Worm (Caenorhabditis elegans) whole organism, mixed stage, embryonic: ENCODE measurements around the gene sym-3.

Experiments
- M03D4.4 ChIP-seq: sonication (generic microtip); optimal IDR thresholded peaks from 2 replicates; lab custom pipeline; 2017; ENCODE audit warnings: mild to moderate bottlenecking, missing genetic modification characterization, missing compliant biosample characterization
- bed-3 ChIP-seq: fragments of 200-800 bp; sonication (Bioruptor generic); optimal IDR thresholded peaks from 3 replicates; lab custom pipeline; 2018; ENCODE audit warnings: mild to moderate bottlenecking, missing genetic modification characterization, moderate library complexity, missing compliant biosample characterization
- blmp-1 ChIP-seq: fragments of 150-350 bp; optimal IDR thresholded peaks from 2 replicates; lab custom pipeline; 2014; ENCODE audit warnings: missing biosample characterization, missing genetic modification characterization
- ceh-39 ChIP-seq: fragments of 150-350 bp; optimal IDR thresholded peaks from 2 replicates; lab custom pipeline; 2014; ENCODE audit warnings: missing biosample characterization, missing genetic modification characterization
- ceh-43 ChIP-seq: fragments of 200-800 bp; sonication (Bioruptor generic); optimal IDR thresholded peaks from 2 replicates; lab custom pipeline; 2018; ENCODE audit warnings: mild to moderate bottlenecking, missing genetic modification characterization, moderate library complexity, missing compliant biosample characterization
- ceh-83 ChIP-seq: fragments of 200-800 bp; sonication (Bioruptor generic); optimal IDR thresholded peaks from 2 replicates; lab custom pipeline; 2018; ENCODE audit warnings: mild to moderate bottlenecking, missing genetic modification characterization, missing compliant biosample characterization
- ces-1 ChIP-seq: fragments of 150-350 bp; optimal IDR thresholded peaks from 2 replicates; lab custom pipeline; 2014; ENCODE audit warnings: missing biosample characterization, missing genetic modification reagents, missing genetic modification characterization
- cnd-1 ChIP-seq: fragments of 200-800 bp; sonication (Bioruptor generic); optimal IDR thresholded peaks from 2 replicates; lab custom pipeline; 2018; ENCODE audit warnings: mild to moderate bottlenecking, missing genetic modification characterization, missing compliant biosample characterization
- drap-1 ChIP-seq: fragments of 200-800 bp; sonication (Bioruptor generic); optimal IDR thresholded peaks from 3 replicates; lab custom pipeline; 2018; ENCODE audit warnings: mild to moderate bottlenecking, missing genetic modification characterization, missing compliant biosample characterization
- elt-1 ChIP-seq: sonication (generic microtip); optimal IDR thresholded peaks from 2 replicates; lab custom pipeline; 2017; ENCODE audit warnings: missing genetic modification characterization, mild to moderate bottlenecking, missing compliant biosample characterization, antibody characterized with exemption, moderate library complexity, borderline replicate concordance; ENCODE audit not compliant: insufficient read depth
- elt-3 ChIP-seq: fragments of 150-350 bp; optimal IDR thresholded peaks from 2 replicates; lab custom pipeline; 2014; ENCODE audit warnings: missing biosample characterization, missing genetic modification characterization
- flh-1 ChIP-seq: fragments of 200-800 bp; sonication (Bioruptor generic); optimal IDR thresholded peaks from 2 replicates; lab custom pipeline; 2018; ENCODE audit warnings: mild to moderate bottlenecking, missing genetic modification characterization, moderate library complexity, missing compliant biosample characterization
- ham-2 ChIP-seq: fragments of 200-800 bp; sonication (Bioruptor generic); optimal IDR thresholded peaks from 2 replicates; lab custom pipeline; 2018; ENCODE audit warnings: mild to moderate bottlenecking, missing genetic modification characterization, missing compliant biosample characterization
- hlh-1 ChIP-seq: fragments of 150-350 bp; optimal IDR thresholded peaks from 2 replicates; lab custom pipeline; 2014; ENCODE audit warnings: missing biosample characterization, missing genetic modification reagents, missing genetic modification characterization
- lin-13 ChIP-seq: fragments of 150-350 bp; optimal IDR thresholded peaks from 2 replicates; lab custom pipeline; 2014; ENCODE audit warnings: missing biosample characterization, missing genetic modification characterization
- lin-32 ChIP-seq: fragments of 200-800 bp; sonication (Bioruptor generic); optimal IDR thresholded peaks from 2 replicates; lab custom pipeline; 2018; ENCODE audit warnings: mild to moderate bottlenecking, missing genetic modification characterization, missing compliant biosample characterization
- lsy-2 ChIP-seq: fragments of 150-350 bp; optimal IDR thresholded peaks from 2 replicates; lab custom pipeline; 2014; ENCODE audit warnings: missing biosample characterization, missing genetic modification characterization
- mab-5 ChIP-seq: fragments of 150-350 bp; optimal IDR thresholded peaks from 2 replicates; lab custom pipeline; 2014; ENCODE audit warnings: missing biosample characterization, missing genetic modification characterization
- mep-1 ChIP-seq: fragments of 150-350 bp; optimal IDR thresholded peaks from 2 replicates; lab custom pipeline; 2017; ENCODE audit warnings: missing biosample characterization, missing genetic modification reagents, missing genetic modification characterization, inconsistent platforms
- mls-2 ChIP-seq: sonication (generic microtip); optimal IDR thresholded peaks from 2 replicates; lab custom pipeline; 2016; ENCODE audit warnings: mild to moderate bottlenecking, missing genetic modification characterization, moderate library complexity, missing compliant biosample characterization
- nhr-12 ChIP-seq: fragments of 150-350 bp; optimal IDR thresholded peaks from 2 replicates; lab custom pipeline; 2014; ENCODE audit warnings: missing biosample characterization, missing genetic modification characterization
- nhr-2 ChIP-seq: fragments of 150-350 bp; optimal IDR thresholded peaks from 2 replicates; lab custom pipeline; 2014; ENCODE audit warnings: missing biosample characterization, missing genetic modification characterization
- nhr-237 ChIP-seq: fragments of 150-350 bp; optimal IDR thresholded peaks from 2 replicates; lab custom pipeline; 2014; ENCODE audit warnings: missing biosample characterization, missing genetic modification characterization
- nhr-28 ChIP-seq: fragments of 150-350 bp; optimal IDR thresholded peaks from 2 replicates; lab custom pipeline; 2014; ENCODE audit warnings: missing biosample characterization, missing genetic modification characterization
- nhr-76 ChIP-seq: sonication (generic microtip); optimal IDR thresholded peaks from 2 replicates; lab custom pipeline; 2017; ENCODE audit warnings: missing biosample characterization, missing genetic modification characterization
- pha-4 ChIP-seq: fragments of 150-350 bp; optimal IDR thresholded peaks from 2 replicates; lab custom pipeline; 2018; ENCODE audit warnings: missing biosample characterization, missing genetic modification reagents, missing genetic modification characterization
- sem-2 ChIP-seq: fragments of 200-800 bp; sonication (Bioruptor generic); optimal IDR thresholded peaks from 2 replicates; lab custom pipeline; 2018; ENCODE audit warnings: mild to moderate bottlenecking, missing genetic modification characterization, missing compliant biosample characterization
- snpc-4 ChIP-seq: fragments of 150-350 bp; optimal IDR thresholded peaks from 2 replicates; lab custom pipeline; 2014; ENCODE audit warnings: missing biosample characterization, missing genetic modification characterization
- sptf-1 ChIP-seq: sonication (generic microtip); optimal IDR thresholded peaks from 2 replicates; lab custom pipeline; 2017; ENCODE audit warnings: mild to moderate bottlenecking, missing genetic modification characterization, moderate library complexity, missing compliant biosample characterization
- tbx-8 ChIP-seq: fragments of 200-800 bp; sonication (Bioruptor generic); optimal IDR thresholded peaks from 2 replicates; lab custom pipeline; 2018; ENCODE audit warnings: mild to moderate bottlenecking, missing genetic modification characterization, moderate library complexity, missing compliant biosample characterization
- unc-120 ChIP-seq: sonication (generic microtip); optimal IDR thresholded peaks from 2 replicates; lab custom pipeline; 2017; ENCODE audit warnings: missing genetic modification characterization, missing compliant biosample characterization; ENCODE audit not compliant: poor library complexity, severe bottlenecking
- unc-39 ChIP-seq: fragments of 150-350 bp; optimal IDR thresholded peaks from 2 replicates; lab custom pipeline; 2014; ENCODE audit warnings: missing biosample characterization, missing genetic modification characterization
- unc-62 ChIP-seq: fragments of 150-350 bp; optimal IDR thresholded peaks from 2 replicates; lab custom pipeline; 2014; ENCODE audit warnings: missing biosample characterization, missing genetic modification reagents, missing genetic modification characterization
- zip-8 ChIP-seq: fragments of 150-350 bp; optimal IDR thresholded peaks from 2 replicates; lab custom pipeline; 2014; ENCODE audit warnings: missing biosample characterization, missing genetic modification characterization
- ztf-11 ChIP-seq: fragments of 150-350 bp; optimal IDR thresholded peaks from 2 replicates; lab custom pipeline; 2014; ENCODE audit warnings: missing biosample characterization, missing genetic modification characterization

The sym-3 gene

ce11 chrX:5805872-5806472 is 32.4 kb downstream of the sym-3 start, which contains the start of gene F13D11.3:
F13D11.3 (minus strand) TSS chrX:5805922.
- peak; percentile 77 for TF ChIP-seq hlh-1 (tag; lab: Kevin White, UChicago)
- TF ChIP-seq elt-3 (tag; lab: Kevin White, UChicago), result no peak

ce11 chrX:5810677-5811076 is 37.1 kb downstream of the sym-3 start:
- TF ChIP-seq unc-62 (GFP tag; lab: Kevin White, UChicago) (peak; percentile 15), pha-4 (tag; lab: Kevin White, UChicago) (no peak), mab-5 (no peak)

ce11 chrX:5811997-5812562 is 38.5 kb downstream of the sym-3 start:
- TF ChIP-seq lsy-2 (tag; lab: Kevin White, UChicago), result peak; percentile 56
- TF ChIP-seq unc-120, result peak; percentile 96
- TF ChIP-seq ztf-11 (tag; lab: Kevin White, UChicago), result peak; percentile 88
- peak; percentile 68 for TF ChIP-seq flh-1 (GFP tag; lab: Kevin White, UChicago)
- TF ChIP-seq tbx-8, result peak; percentile 60
- no peak for TF ChIP-seq blmp-1 (tag; lab: Kevin White, UChicago)
- TF ChIP-seq unc-62 (GFP tag; lab: Kevin White, UChicago), result peak; percentile 85
- TF ChIP-seq nhr-28 (tag; lab: Kevin White, UChicago), result no peak
- TF ChIP-seq M03D4.4, result peak; percentile 86
- TF ChIP-seq nhr-12 (tag; lab: Kevin White, UChicago), result peak; percentile 62
- TF ChIP-seq snpc-4 (tag; lab: Kevin White, UChicago), result no peak
- peak; percentile 73 for TF ChIP-seq lin-13 (tag; lab: Kevin White, UChicago)
- peak; percentile 72 for TF ChIP-seq ces-1
- TF ChIP-seq cnd-1 (tag; lab: Kevin White, UChicago), result peak; percentile 87
- TF ChIP-seq mls-2 (tag; lab: Kevin White, UChicago), result peak; percentile 96
- peak; percentile 50 for TF ChIP-seq nhr-237 (tag; lab: Kevin White, UChicago)
- peak; percentile 6 for TF ChIP-seq elt-1 (tag; lab: Kevin White, UChicago)
- peak; percentile 91 for TF ChIP-seq pha-4 (tag; lab: Kevin White, UChicago)
- TF ChIP-seq ceh-43 (GFP tag; lab: Kevin White, UChicago), result peak; percentile 21
- peak; percentile 13 for TF ChIP-seq elt-3 (tag; lab: Kevin White, UChicago)
- TF ChIP-seq sem-2 (GFP tag; lab: Kevin White, UChicago), result peak; percentile 43
- TF ChIP-seq nhr-76, result no peak
- peak; percentile 100 for TF ChIP-seq ham-2
- peak; percentile 88 for TF ChIP-seq drap-1 (GFP tag; lab: Kevin White, UChicago)
- peak; percentile 69 for TF ChIP-seq ceh-83 (GFP tag; lab: Kevin White, UChicago)
- peak; percentile 61 for TF ChIP-seq nhr-2 (tag; lab: Kevin White, UChicago)
- TF ChIP-seq bed-3 (GFP tag; lab: Kevin White, UChicago), result peak; percentile 48
- TF ChIP-seq mep-1, result peak; percentile 80
- TF ChIP-seq zip-8 (tag; lab: Kevin White, UChicago), result no peak
- peak; percentile 48 for TF ChIP-seq ceh-39
- peak; percentile 96 for TF ChIP-seq hlh-1 (tag; lab: Kevin White, UChicago)
- TF ChIP-seq mab-5, result peak; percentile 59
- peak; percentile 60 for TF ChIP-seq lin-32 (GFP tag; lab: Kevin White, UChicago)
- peak; percentile 28 for TF ChIP-seq unc-39 (tag; lab: Kevin White, UChicago)
- TF ChIP-seq sptf-1 (tag; lab: Kevin White, UChicago), result peak; percentile 90

- TF ChIP-seq ztf-11 (tag; lab: Kevin White, UChicago), result no peak
- no peak for TF ChIP-seq sem-2 (GFP tag; lab: Kevin White, UChicago)
- no peak for TF ChIP-seq nhr-28 (tag; lab: Kevin White, UChicago)
- TF ChIP-seq tbx-8, result no peak
- no peak for TF ChIP-seq mls-2 (tag; lab: Kevin White, UChicago)
- TF ChIP-seq lin-13 (tag; lab: Kevin White, UChicago), result no peak
- TF ChIP-seq ceh-43 (GFP tag; lab: Kevin White, UChicago), result no peak
- TF ChIP-seq blmp-1 (tag; lab: Kevin White, UChicago), result no peak
- no peak for TF ChIP-seq snpc-4 (tag; lab: Kevin White, UChicago)
- TF ChIP-seq zip-8 (tag; lab: Kevin White, UChicago), result no peak
- no peak for TF ChIP-seq cnd-1 (tag; lab: Kevin White, UChicago)
- no peak for TF ChIP-seq ceh-83 (GFP tag; lab: Kevin White, UChicago)
Observed at ce11 chrX:5813030-5813429, 39.5 kb downstream of the sym-3 start.
